Fruit fly (Drosophila melanogaster) whole organism, embryonic: ENCODE measurements around the gene CG3342.
A peak's percentile ranks its signal among the peaks of the same experiment; 100 is the strongest.

ENCODE experiments used
- Awh ChIP-seq: fragments of 200-800 bp; sonication (Bioruptor generic); IDR thresholded peaks from 2 replicates; pipeline ENCODE4, ENCODE4 v1.3.6; 2022; ENCODE audit warnings: missing biosample characterization, missing genetic modification characterization
- B-H2 ChIP-seq: fragments of 200-800 bp; sonication (Bioruptor generic); optimal IDR thresholded peaks from 2 replicates; lab custom pipeline; 2018; ENCODE audit warnings: missing biosample characterization, mild to moderate bottlenecking, missing genetic modification characterization
- BEAF-32 ChIP-seq: fragments of 200-800 bp; sonication (Bioruptor generic); optimal IDR thresholded peaks from 3 replicates; lab custom pipeline; 2017; ENCODE audit warnings: missing biosample characterization, missing genetic modification characterization, mild to moderate bottlenecking, moderate library complexity, missing genetic modification reagents
- BtbVII ChIP-seq: fragments of 200-800 bp; sonication (Bioruptor generic); optimal IDR thresholded peaks from 3 replicates; lab custom pipeline; 2017; ENCODE audit warnings: missing biosample characterization, mild to moderate bottlenecking, missing genetic modification characterization
- CG12219 ChIP-seq: fragments of 200-800 bp; sonication (Bioruptor generic); optimal IDR thresholded peaks from 3 replicates; lab custom pipeline; 2018; ENCODE audit warnings: missing biosample characterization, mild to moderate bottlenecking, missing genetic modification characterization
- CG12236 ChIP-seq: fragments of 200-800 bp; sonication (Bioruptor generic); optimal IDR thresholded peaks from 2 replicates; lab custom pipeline; 2016; ENCODE audit warnings: missing biosample characterization, missing genetic modification characterization
- CG13775 ChIP-seq: fragments of 200-800 bp; sonication (Bioruptor generic); optimal IDR thresholded peaks from 3 replicates; lab custom pipeline; 2017; ENCODE audit warnings: missing biosample characterization, mild to moderate bottlenecking, missing genetic modification characterization
- CG14050 ChIP-seq: fragments of 200-800 bp; sonication (Bioruptor generic); IDR thresholded peaks from 3 replicates; pipeline ENCODE4 v1.3.6; 2022; ENCODE audit warnings: missing biosample characterization, missing genetic modification characterization
- CG14710 ChIP-seq: fragments of 200-800 bp; sonication (Bioruptor generic); optimal IDR thresholded peaks from 3 replicates; lab custom pipeline; 2019; ENCODE audit warnings: missing biosample characterization, mild to moderate bottlenecking, missing genetic modification characterization, moderate library complexity
- CG15011 ChIP-seq: fragments of 200-800 bp; sonication (Bioruptor generic); optimal IDR thresholded peaks from 3 replicates; lab custom pipeline; 2018; ENCODE audit warnings: missing biosample characterization, mild to moderate bottlenecking, missing genetic modification characterization
- CG15601 ChIP-seq: fragments of 200-800 bp; sonication (Bioruptor generic); optimal IDR thresholded peaks from 3 replicates; lab custom pipeline; 2019; ENCODE audit warnings: missing biosample characterization, mild to moderate bottlenecking, missing genetic modification characterization, moderate library complexity
- CG16863 ChIP-seq: fragments of 200-800 bp; sonication (Bioruptor generic); optimal IDR thresholded peaks from 3 replicates; lab custom pipeline; 2016; ENCODE audit warnings: missing biosample characterization, missing genetic modification characterization
- CG17361 ChIP-seq: fragments of 200-800 bp; sonication (Bioruptor generic); IDR thresholded peaks from 3 replicates; pipeline ENCODE4 v1.3.6; 2022; ENCODE audit warnings: missing biosample characterization, missing genetic modification characterization
- CG18619 ChIP-seq: fragments of 200-800 bp; sonication (Bioruptor generic); optimal IDR thresholded peaks from 3 replicates; lab custom pipeline; 2017; ENCODE audit warnings: missing biosample characterization, mild to moderate bottlenecking, missing genetic modification characterization
- CG2199 ChIP-seq: fragments of 200-800 bp; sonication (Bioruptor generic); IDR thresholded peaks from 3 replicates; pipeline ENCODE4 v1.3.6; 2022; ENCODE audit warnings: missing biosample characterization, missing genetic modification characterization
- CG3281 ChIP-seq: fragments of 200-800 bp; sonication (Bioruptor generic); optimal IDR thresholded peaks from 3 replicates; lab custom pipeline; 2017; ENCODE audit warnings: missing biosample characterization, mild to moderate bottlenecking, missing genetic modification characterization
- CG33213 ChIP-seq: fragments of 200-800 bp; sonication (Bioruptor generic); optimal IDR thresholded peaks from 3 replicates; lab custom pipeline; 2016; ENCODE audit warnings: missing biosample characterization, missing genetic modification characterization
- CG34224 ChIP-seq: fragments of 200-800 bp; sonication (Bioruptor generic); IDR thresholded peaks from 3 replicates; pipeline ENCODE4 v1.3.6; 2022; ENCODE audit warnings: missing biosample characterization, missing genetic modification characterization; ENCODE audit not compliant: partially characterized antibody
- CG34376 ChIP-seq: fragments of 200-800 bp; sonication (Bioruptor generic); optimal IDR thresholded peaks from 2 replicates; lab custom pipeline; 2018; ENCODE audit warnings: missing biosample characterization, mild to moderate bottlenecking, missing genetic modification characterization
- CG3995 ChIP-seq: fragments of 200-800 bp; sonication (Bioruptor generic); optimal IDR thresholded peaks from 3 replicates; lab custom pipeline; 2016; ENCODE audit warnings: missing biosample characterization, missing genetic modification characterization
- CG42726 ChIP-seq: fragments of 200-800 bp; sonication (Bioruptor generic); IDR thresholded peaks from 2 replicates; pipeline ENCODE4 v1.3.6; 2022; ENCODE audit warnings: missing biosample characterization, missing genetic modification characterization; ENCODE audit not compliant: partially characterized antibody
- CG43689 ChIP-seq: fragments of 200-800 bp; sonication (Bioruptor generic); IDR thresholded peaks from 2 replicates; pipeline ENCODE4 v1.3.6; 2022; ENCODE audit warnings: missing biosample characterization, missing genetic modification characterization
- CG4424 ChIP-seq: fragments of 200-800 bp; sonication (Bioruptor generic); optimal IDR thresholded peaks from 3 replicates; lab custom pipeline; 2016; ENCODE audit warnings: missing biosample characterization, missing genetic modification characterization
- CG6813 ChIP-seq: fragments of 200-800 bp; sonication (Bioruptor generic); optimal IDR thresholded peaks from 2 replicates; lab custom pipeline; 2017; ENCODE audit warnings: missing biosample characterization, missing genetic modification characterization, mild to moderate bottlenecking, moderate library complexity, missing genetic modification reagents
- CG7271 ChIP-seq: fragments of 200-800 bp; sonication (Bioruptor generic); optimal IDR thresholded peaks from 2 replicates; lab custom pipeline; 2018; ENCODE audit warnings: missing biosample characterization, mild to moderate bottlenecking, missing genetic modification characterization, moderate library complexity
- CG7556 ChIP-seq: fragments of 200-800 bp; sonication (Bioruptor generic); optimal IDR thresholded peaks from 2 replicates; lab custom pipeline; 2017; ENCODE audit warnings: missing biosample characterization, mild to moderate bottlenecking, missing genetic modification characterization
- CG9215 ChIP-seq: fragments of 200-800 bp; sonication (Bioruptor generic); IDR thresholded peaks from 2 replicates; pipeline ENCODE4 v1.3.6; 2022; ENCODE audit warnings: missing biosample characterization, missing genetic modification characterization
- CG9932 ChIP-seq: fragments of 200-800 bp; sonication (Bioruptor generic); IDR thresholded peaks from 2 replicates; pipeline ENCODE4 v1.3.6; 2022; ENCODE audit warnings: missing biosample characterization, missing genetic modification characterization
- CTCF ChIP-seq: fragments of 200-800 bp; sonication (Bioruptor generic); optimal IDR thresholded peaks from 2 replicates; lab custom pipeline; 2017; ENCODE audit warnings: missing biosample characterization, mild to moderate bottlenecking, missing genetic modification characterization, moderate library complexity
- Doc3 ChIP-seq: fragments of 200-800 bp; sonication (Bioruptor generic); IDR thresholded peaks from 3 replicates; pipeline ENCODE4 v1.3.6; 2022; ENCODE audit warnings: missing biosample characterization, missing genetic modification characterization; ENCODE audit not compliant: partially characterized antibody
- Drgx ChIP-seq: fragments of 200-800 bp; sonication (Bioruptor generic); IDR thresholded peaks from 2 replicates; pipeline ENCODE4 v1.3.6; 2022; ENCODE audit warnings: missing biosample characterization, missing genetic modification characterization
- ERR ChIP-seq: fragments of 200-800 bp; sonication (Bioruptor generic); optimal IDR thresholded peaks from 2 replicates; lab custom pipeline; 2016; ENCODE audit warnings: missing biosample characterization, missing genetic modification characterization
- Ets65A ChIP-seq: fragments of 200-800 bp; sonication (Bioruptor generic); peaks from one replicate; lab custom pipeline; 2016; ENCODE audit warnings: missing biosample characterization, missing genetic modification characterization
- HLH54F ChIP-seq: fragments of 200-800 bp; sonication (Bioruptor generic); optimal IDR thresholded peaks from 3 replicates; lab custom pipeline; 2016; ENCODE audit warnings: missing biosample characterization, missing genetic modification characterization
- Hsf ChIP-seq: fragments of 200-800 bp; sonication (Bioruptor generic); optimal IDR thresholded peaks from 3 replicates; lab custom pipeline; 2016; ENCODE audit warnings: missing biosample characterization, missing genetic modification characterization
- Mad ChIP-seq: fragments of 200-800 bp; sonication (Bioruptor generic); optimal IDR thresholded peaks from 2 replicates; lab custom pipeline; 2016; ENCODE audit warnings: missing biosample characterization, missing genetic modification characterization
- Med ChIP-seq: fragments of 200-800 bp; sonication (Bioruptor generic); peaks from one replicate; lab custom pipeline; 2016; ENCODE audit warnings: missing biosample characterization, missing genetic modification characterization, mild to moderate bottlenecking, inconsistent platforms, moderate library complexity
- Nf-YB ChIP-seq: fragments of 200-800 bp; sonication (Bioruptor generic); optimal IDR thresholded peaks from 3 replicates; lab custom pipeline; 2019; ENCODE audit warnings: missing biosample characterization, mild to moderate bottlenecking, missing genetic modification characterization, moderate library complexity
- Stat92E ChIP-seq, 3 experiments: fragments of >200 bp in 2 of 3; fragments of 200-800 bp in 1 of 3; sonication (Bioruptor generic) in 1 of 3; optimal IDR thresholded peaks; 2 replicates each; lab custom pipeline; 2017 to 2019; ENCODE audit warnings: missing biosample characterization in 3 of 3, missing genetic modification characterization in 3 of 3, mild to moderate bottlenecking in 1 of 3, moderate library complexity in 1 of 3
- ara ChIP-seq: fragments of 200-800 bp; sonication (Bioruptor generic); IDR thresholded peaks from 2 replicates; pipeline ENCODE4 v1.3.6; 2022; ENCODE audit warnings: missing biosample characterization, missing genetic modification characterization
- bigmax ChIP-seq: fragments of 200-800 bp; sonication (Bioruptor generic); optimal IDR thresholded peaks from 2 replicates; lab custom pipeline; 2018; ENCODE audit warnings: missing biosample characterization, mild to moderate bottlenecking, missing genetic modification characterization
- br ChIP-seq: fragments of >200 bp; optimal IDR thresholded peaks from 2 replicates; lab custom pipeline; 2017
- dmrt11E ChIP-seq: fragments of 200-800 bp; sonication (Bioruptor generic); optimal IDR thresholded peaks from 3 replicates; lab custom pipeline; 2018; ENCODE audit warnings: missing biosample characterization, mild to moderate bottlenecking, missing genetic modification characterization, moderate library complexity
- gsb ChIP-seq: fragments of 200-800 bp; sonication (Bioruptor generic); IDR thresholded peaks from 2 replicates; pipeline ENCODE4 v1.3.6; 2022; ENCODE audit warnings: missing biosample characterization, missing genetic modification characterization
- sc ChIP-seq, 3 experiments: fragments of >200 bp in 2 of 3; fragments of 200-800 bp in 1 of 3; sonication (Bioruptor generic) in 1 of 3; optimal IDR thresholded peaks; 2 replicates in 2 of 3; 3 replicates in 1 of 3; lab custom pipeline; 2017; ENCODE audit warnings: mild to moderate bottlenecking in 1 of 3, missing biosample characterization in 1 of 3, missing genetic modification characterization in 1 of 3, missing genetic modification reagents in 1 of 3
- seq ChIP-seq: fragments of 200-800 bp; sonication (Bioruptor generic); IDR thresholded peaks from 2 replicates; pipeline ENCODE4 v1.3.6; 2022; ENCODE audit warnings: missing biosample characterization, missing genetic modification characterization
- sr ChIP-seq: fragments of 200-800 bp; sonication (Bioruptor generic); IDR thresholded peaks from 3 replicates; pipeline ENCODE4 v1.3.6; 2022; ENCODE audit warnings: missing biosample characterization, missing genetic modification characterization
- stc ChIP-seq: fragments of 200-800 bp; sonication (Bioruptor generic); IDR thresholded peaks from 2 replicates; pipeline ENCODE4 v1.3.6; 2022; ENCODE audit warnings: missing biosample characterization, missing genetic modification characterization
- tin ChIP-seq: fragments of 200-800 bp; sonication (Bioruptor generic); optimal IDR thresholded peaks from 3 replicates; lab custom pipeline; 2016; ENCODE audit warnings: missing biosample characterization, missing genetic modification characterization
- vfl ChIP-seq: fragments of 200-800 bp; sonication (Bioruptor generic); optimal IDR thresholded peaks from 2 replicates; lab custom pipeline; 2016; ENCODE audit warnings: missing biosample characterization, missing genetic modification characterization

The CG3342 gene

dm6 chrX:6533101-6533636, 5.5 kb upstream of the CG3342 start, which contains the start of gene RpL7A (continued):
- TF ChIP-seq Nf-YB (GFP tag; lab: Kevin White, UChicago) (peak; percentile 33), CG4424 (GFP tag; lab: Kevin White, UChicago) (peak; percentile 45), HLH54F (peak; percentile 35), CG16863 (no peak), CG2199 (no peak), br (lab: Kevin White, UChicago) (no peak), vfl (no peak), Ets65A (peak; percentile 96), Hsf (GFP tag; lab: Kevin White, UChicago) (peak; percentile 45), ara (GFP tag; lab: Robert Waterston, UW) (no peak), CG15601 (tag; lab: Kevin White, UChicago) (peak; percentile 2), CG33213 (GFP tag; lab: Kevin White, UChicago) (peak; percentile 62), dmrt11E (peak; percentile 34), seq (peak; percentile 42; the same call in 1 of the 2 replicates), CG9215 (GFP tag; lab: Robert Waterston, UW) (peak; percentile 25), CG3995 (GFP tag; lab: Kevin White, UChicago) (peak; percentile 57), CG12236 (GFP tag; lab: Kevin White, UChicago) (peak; percentile 59), Awh (peak; percentile 72), CG13775 (GFP tag; lab: Kevin White, UChicago) (peak; percentile 72), CG14050 (0 out of 3 replicates have a peak, but pooled peaks have one; percentile 44), CTCF (peak; percentile 40), CG43689 (GFP tag; lab: Robert Waterston, UW) (no peak), CG9932 (GFP tag; lab: Robert Waterston, UW) (peak; percentile 29; the same call in 1 of the 2 replicates), CG7556 (GFP tag; lab: Kevin White, UChicago) (peak; percentile 34), stc (GFP tag; lab: Robert Waterston, UW) (peak; percentile 42), CG14710 (peak; percentile 88), CG12219 (GFP tag; lab: Kevin White, UChicago) (peak; percentile 71), CG17361 (GFP tag; lab: Robert Waterston, UW) (peak; percentile 74), BEAF-32 (GFP tag; lab: Kevin White, UChicago) (peak; percentile 41), Drgx (peak; percentile 32; the same call in 1 of the 2 replicates), CG34224 (GFP tag; lab: Robert Waterston, UW) (no peak), CG42726 (GFP tag; lab: Robert Waterston, UW) (no peak), gsb (peak; percentile 35; the same call in 1 of the 2 replicates), CG3281 (GFP tag; lab: Kevin White, UChicago) (peak; percentile 77), tin (GFP tag; lab: Kevin White, UChicago) (peak; percentile 28), CG34376 (peak; percentile 87), Med (GFP tag; lab: Kevin White, UChicago) (peak; percentile 96), CG15011 (peak; percentile 65), ERR (no peak), BtbVII (GFP tag; lab: Kevin White, UChicago) (peak; percentile 71), Mad (GFP tag; lab: Kevin White, UChicago) (peak; percentile 48), CG6813 (GFP tag; lab: Kevin White, UChicago) (peak; percentile 51), CG18619 (GFP tag; lab: Kevin White, UChicago) (peak; percentile 77), CG7271 (tag; lab: Kevin White, UChicago) (peak; percentile 89), bigmax (GFP tag; lab: Kevin White, UChicago) (peak; percentile 37), B-H2 (GFP tag; lab: Kevin White, UChicago) (peak; percentile 57), sc (optimal IDR thresholded peaks at IDR 0.05; lab: Kevin White, UChicago) (no peak), sc (GFP tag; optimal IDR thresholded peaks at IDR 0.05; lab: Kevin White, UChicago) (peak; percentile 44), Stat92E (GFP tag; optimal IDR thresholded peaks at IDR 0.05; lab: Kevin White, UChicago) (peak in 1 of 3 experiments; percentile 19), sr (GFP tag; lab: Robert Waterston, UW) (peak; percentile 80), Doc3 (GFP tag; lab: Robert Waterston, UW) (no peak)
